Worm (Caenorhabditis elegans): ENCODE data around the gene pdl-1.

pdl-1 gene

ce11 chrII:7147550-7147949, 36.1 kb upstream of the pdl-1 start (continued):
- TF ChIP-seq zip-11 (GFP tag; IDR thresholded peaks at IDR 0.05) (no peak), ceh-62 (tag; optimal IDR thresholded peaks at IDR 0.05) (no peak), daf-16 (GFP tag; optimal IDR thresholded peaks at IDR 0.05) (no peak), daf-16 (tag; optimal IDR thresholded peaks at IDR 0.05) (no peak)

- TF ChIP-seq daf-8 (GFP tag; IDR thresholded peaks at IDR 0.05) (no peak), ceh-62 (tag; optimal IDR thresholded peaks at IDR 0.05) (no peak), rbr-2 (tag; optimal IDR thresholded peaks at IDR 0.05) (no peak), zfp-3 (GFP tag; conservative IDR thresholded peaks at IDR 0.05) (no peak), mes-2 (tag; optimal IDR thresholded peaks at IDR 0.05; ENCODE audit: poor library complexity, severe bottlenecking) (no peak), fkh-10 (GFP tag; optimal IDR thresholded peaks at IDR 0.05) (no peak), hmg-1.1 (GFP tag; IDR thresholded peaks at IDR 0.05) (no peak), ZK337.2 (GFP tag; IDR thresholded peaks at IDR 0.05) (no peak), nhr-41 (GFP tag; IDR thresholded peaks at IDR 0.05) (no peak), spr-1 (tag; optimal IDR thresholded peaks at IDR 0.05) (no peak), dmd-8 (GFP tag; IDR thresholded peaks at IDR 0.05) (no peak), lin-13 (GFP tag; optimal IDR thresholded peaks at IDR 0.05) (no peak), nhr-48 (tag; optimal IDR thresholded peaks at IDR 0.05) (no peak), T20F7.1 (GFP tag; optimal IDR thresholded peaks at IDR 0.05) (no peak), arid-1 (GFP tag; conservative IDR thresholded peaks at IDR 0.05) (no peak)
Measured at ce11 chrII:7148099-7148498, 35.5 kb upstream of the pdl-1 start, which contains the start of gene T07F8.1. TSS of gene T07F8.1 (plus strand) at chrII:7148399.

ce11 chrII:7151969-7152631, 31.5 kb upstream of the pdl-1 start, which contains the start of gene fust-1:
TSS of gene fust-1 (plus strand) at chrII:7152581.
- TF ChIP-seq ceh-32 (tag; optimal IDR thresholded peaks at IDR 0.05; ENCODE audit: poor library complexity) (peak; percentile 16), ceh-20 (GFP tag; IDR thresholded peaks at IDR 0.05) (peak; percentile 94), mdt-29 (GFP tag; IDR thresholded peaks at IDR 0.05) (peak; percentile 91), attf-4 (tag; optimal IDR thresholded peaks at IDR 0.05) (no peak), daf-12 (tag; optimal IDR thresholded peaks at IDR 0.05) (no peak), T26A8.4 (GFP tag; IDR thresholded peaks at IDR 0.05) (peak; percentile 95), nhr-237 (tag; optimal IDR thresholded peaks at IDR 0.05) (no peak), Y5F2A.4 (GFP tag; optimal IDR thresholded peaks at IDR 0.05) (peak; percentile 21), nhr-77 (tag; optimal IDR thresholded peaks at IDR 0.05) (peak; percentile 85), nhr-11 (tag; optimal IDR thresholded peaks at IDR 0.05) (peak; percentile 94), aha-1 (tag) (peak; percentile 98), arid-1 (GFP tag; conservative IDR thresholded peaks at IDR 0.05) (peak; percentile 96), hmg-1.1 (GFP tag; IDR thresholded peaks at IDR 0.05) (peak; percentile 94), nhr-102 (tag; optimal IDR thresholded peaks at IDR 0.05) (peak; percentile 94), spr-1 (tag; optimal IDR thresholded peaks at IDR 0.05) (peak; percentile 93), jun-1 (tag; optimal IDR thresholded peaks at IDR 0.05) (peak; percentile 85), sdz-12 (GFP tag; optimal IDR thresholded peaks at IDR 0.05) (no peak), dmd-6 (GFP tag; IDR thresholded peaks at IDR 0.05) (peak; percentile 95), tra-1 (GFP tag; IDR thresholded peaks at IDR 0.05) (peak; percentile 91), set-16 (GFP tag; IDR thresholded peaks at IDR 0.05) (no peak; the same call in 1 of the 2 replicates), nhr-48 (tag; optimal IDR thresholded peaks at IDR 0.05) (peak; percentile 90), zip-2 (tag; optimal IDR thresholded peaks at IDR 0.05) (peak; percentile 76), pha-4 (GFP tag; IDR thresholded peaks at IDR 0.05) (peak; percentile 94), pha-4 (tag; optimal IDR thresholded peaks at IDR 0.05) (peak; percentile 73), unc-39 (tag; optimal IDR thresholded peaks at IDR 0.05) (no peak), ztf-11 (tag; optimal IDR thresholded peaks at IDR 0.05) (no peak), lin-13 (GFP tag; optimal IDR thresholded peaks at IDR 0.05) (peak; percentile 94), fos-1 (tag; optimal IDR thresholded peaks at IDR 0.05) (no peak), zip-11 (GFP tag; IDR thresholded peaks at IDR 0.05) (no peak), dmd-8 (GFP tag; IDR thresholded peaks at IDR 0.05) (no peak), egl-27 (tag; optimal IDR thresholded peaks at IDR 0.05) (no peak), mes-2 (tag; optimal IDR thresholded peaks at IDR 0.05; ENCODE audit: poor library complexity, severe bottlenecking) (peak; percentile 96), D1046.2 (GFP tag; IDR thresholded peaks at IDR 0.05) (peak; percentile 74; the same call in 1 of the 2 replicates), daf-8 (GFP tag; IDR thresholded peaks at IDR 0.05) (no peak), snpc-1.2 (GFP tag; IDR thresholded peaks at IDR 0.05) (peak; percentile 78), Y105C5A.15 (GFP tag; IDR thresholded peaks at IDR 0.05) (no peak), F26F4.8 (GFP tag; conservative IDR thresholded peaks at IDR 0.05) (no peak), ceh-44 (GFP tag; IDR thresholded peaks at IDR 0.05) (0 out of 2 replicates have a peak, but pooled peaks have one; percentile 40)
